Fruit fly (Drosophila melanogaster) whole organism, wandering third instar larva: ENCODE measurements around the gene CG43203.

ENCODE experiments used
- HLH106 ChIP-seq: fragments of 200-800 bp; optimal IDR thresholded peaks from 3 replicates; lab custom pipeline; 2019; ENCODE audit warnings: missing biosample characterization, mild to moderate bottlenecking, missing genetic modification characterization, moderate library complexity
- Hnf4 ChIP-seq: fragments of 200-800 bp; sonication (Bioruptor generic); optimal IDR thresholded peaks from 2 replicates; lab custom pipeline; 2016; ENCODE audit warnings: missing biosample characterization, mild to moderate bottlenecking, missing genetic modification characterization
- Hr78 ChIP-seq: fragments of >200 bp; optimal IDR thresholded peaks from 2 replicates; lab custom pipeline; 2017; ENCODE audit warnings: missing biosample characterization, missing genetic modification characterization
- h ChIP-seq: fragments of 200-800 bp; sonication (Bioruptor generic); optimal IDR thresholded peaks from 3 replicates; lab custom pipeline; 2016; ENCODE audit warnings: missing biosample characterization, mild to moderate bottlenecking, missing genetic modification characterization
- psq ChIP-seq: fragments of 200-800 bp; sonication (Bioruptor generic); optimal IDR thresholded peaks from 3 replicates; lab custom pipeline; 2017; ENCODE audit warnings: missing biosample characterization, mild to moderate bottlenecking, missing genetic modification characterization, moderate library complexity
- usp ChIP-seq: fragments of >200 bp; optimal IDR thresholded peaks from 2 replicates; lab custom pipeline; 2017; ENCODE audit warnings: missing biosample characterization, missing genetic modification characterization

dm6 chr3R:19346532-19346931 is 7.3 kb upstream of the CG43203 start:
- TF ChIP-seq Hnf4 (no peak), Hr78 (GFP tag; lab: Kevin White, UChicago) (no peak), usp (no peak), psq (no peak), HLH106 (no peak), h (no peak)
